Worm (Caenorhabditis elegans): ENCODE results near the gene pals-28.

- TF ChIP-seq ets-4 (GFP tag; optimal IDR thresholded peaks at IDR 0.05) (no peak), akir-1 (GFP tag; optimal IDR thresholded peaks at IDR 0.05) (no peak)
Measured at ce11 chrIII:4362332-4362731, 22.3 kb upstream of the pals-28 start.
